Fruit fly (Drosophila melanogaster) whole organism, adult: Measurements from ENCODE around the gene Pomp.

Experiments used
- CG11617 ChIP-seq: fragments of 200-800 bp; sonication (Bioruptor generic); optimal IDR thresholded peaks from 2 replicates; lab custom pipeline; 2017; ENCODE audit warnings: mild to moderate bottlenecking, missing biosample characterization, missing genetic modification reagents, missing genetic modification characterization
- CG12768 ChIP-seq: fragments of 200-800 bp; sonication (Bioruptor generic); optimal IDR thresholded peaks from 2 replicates; lab custom pipeline; 2017; ENCODE audit warnings: missing biosample characterization, missing genetic modification characterization, mild to moderate bottlenecking, moderate library complexity, missing genetic modification reagents
- CG14711 ChIP-seq: fragments of 200-800 bp; sonication (Bioruptor generic); optimal IDR thresholded peaks from 2 replicates; lab custom pipeline; 2018; ENCODE audit warnings: missing biosample characterization, mild to moderate bottlenecking, missing genetic modification characterization, moderate library complexity
- CG1620 ChIP-seq: fragments of 200-800 bp; sonication (Bioruptor generic); optimal IDR thresholded peaks from 2 replicates; lab custom pipeline; 2016; ENCODE audit warnings: missing biosample characterization, missing genetic modification characterization
- CG33017 ChIP-seq: fragments of 200-800 bp; sonication (Bioruptor generic); optimal IDR thresholded peaks from 2 replicates; lab custom pipeline; 2018; ENCODE audit warnings: missing biosample characterization, mild to moderate bottlenecking, missing genetic modification characterization, moderate library complexity
- CG5204 ChIP-seq: fragments of 200-800 bp; sonication (Bioruptor generic); optimal IDR thresholded peaks from 2 replicates; lab custom pipeline; 2016; ENCODE audit warnings: missing biosample characterization, missing genetic modification characterization
- CG7045 ChIP-seq: fragments of 200-800 bp; sonication (Bioruptor generic); optimal IDR thresholded peaks from 2 replicates; lab custom pipeline; 2017; ENCODE audit warnings: missing biosample characterization, mild to moderate bottlenecking, missing genetic modification characterization
- CG7101 ChIP-seq: fragments of 200-800 bp; sonication (Bioruptor generic); optimal IDR thresholded peaks from 2 replicates; lab custom pipeline; 2018; ENCODE audit warnings: missing biosample characterization, mild to moderate bottlenecking, missing genetic modification characterization, moderate library complexity
- Clk ChIP-seq: fragments of 200-800 bp; sonication (Bioruptor generic); optimal IDR thresholded peaks from 2 replicates; lab custom pipeline; 2017; ENCODE audit warnings: missing biosample characterization, missing genetic modification characterization
- Crg-1 ChIP-seq: fragments of 200-800 bp; sonication (Bioruptor generic); optimal IDR thresholded peaks from 2 replicates; lab custom pipeline; 2016; ENCODE audit warnings: missing biosample characterization, missing genetic modification characterization
- Hr96 ChIP-seq: fragments of 200-800 bp; sonication (Bioruptor generic); optimal IDR thresholded peaks from 2 replicates; lab custom pipeline; 2016; ENCODE audit warnings: missing biosample characterization, missing genetic modification characterization
- Mnt ChIP-seq: fragments of 200-800 bp; sonication (Bioruptor generic); optimal IDR thresholded peaks from 2 replicates; lab custom pipeline; 2016; ENCODE audit warnings: missing biosample characterization, mild to moderate bottlenecking, missing genetic modification characterization
- bab1 ChIP-seq: fragments of 200-800 bp; sonication (Bioruptor generic); optimal IDR thresholded peaks from 3 replicates; lab custom pipeline; 2019; ENCODE audit warnings: missing biosample characterization, mild to moderate bottlenecking, missing genetic modification characterization, moderate library complexity
- cic ChIP-seq: fragments of 200-800 bp; sonication (Bioruptor generic); optimal IDR thresholded peaks from 2 replicates; lab custom pipeline; 2017; ENCODE audit warnings: missing biosample characterization, mild to moderate bottlenecking, missing genetic modification characterization, moderate library complexity
- cnc ChIP-seq, 2 experiments: fragments of >200 bp; optimal IDR thresholded peaks; 2 replicates each; lab custom pipeline; 2017
- kay ChIP-seq: fragments of 200-800 bp; sonication (Bioruptor generic); peaks from one replicate; lab custom pipeline; 2016; ENCODE audit warnings: missing biosample characterization, missing genetic modification characterization, borderline replicate concordance
- ovo ChIP-seq: fragments of 200-800 bp; sonication (Bioruptor generic); optimal IDR thresholded peaks from 2 replicates; lab custom pipeline; 2016; ENCODE audit warnings: missing biosample characterization, missing genetic modification characterization
- pad ChIP-seq: fragments of 200-800 bp; sonication (Bioruptor generic); optimal IDR thresholded peaks from 3 replicates; lab custom pipeline; 2017; ENCODE audit warnings: missing biosample characterization, missing genetic modification characterization, mild to moderate bottlenecking, moderate library complexity, missing genetic modification reagents
- tj ChIP-seq: fragments of 200-800 bp; sonication (Bioruptor generic); optimal IDR thresholded peaks from 3 replicates; lab custom pipeline; 2017; ENCODE audit warnings: missing biosample characterization, mild to moderate bottlenecking, missing genetic modification characterization, moderate library complexity
- toe ChIP-seq: fragments of 200-800 bp; sonication (Bioruptor generic); optimal IDR thresholded peaks from 2 replicates; lab custom pipeline; 2016; ENCODE audit warnings: missing biosample characterization, missing genetic modification characterization

Gene Pomp

dm6 chr2L:20799991-20800897, 12.8 kb downstream of the Pomp start:
- no peak for TF ChIP-seq CG7045 (GFP tag; lab: Kevin White, UChicago)
- TF ChIP-seq pad (GFP tag; lab: Kevin White, UChicago): peak; percentile 97
- peak; percentile 46 for TF ChIP-seq tj
- peak; percentile 4 for TF ChIP-seq ovo (GFP tag; lab: Kevin White, UChicago)
- TF ChIP-seq CG7101 (tag; lab: Kevin White, UChicago): no peak
- TF ChIP-seq CG33017 (tag; lab: Kevin White, UChicago): peak; percentile 3
- TF ChIP-seq CG12768 (GFP tag; lab: Kevin White, UChicago): no peak
- peak; percentile 7 for TF ChIP-seq CG14711
- no peak for TF ChIP-seq toe

dm6 chr2L:20801801-20802200, 14.3 kb downstream of the Pomp start:
- no peak for TF ChIP-seq pad (GFP tag; lab: Kevin White, UChicago)
- no peak for TF ChIP-seq cic (GFP tag; lab: Kevin White, UChicago)
- no peak for TF ChIP-seq CG11617 (GFP tag; lab: Kevin White, UChicago)
- TF ChIP-seq CG12768 (GFP tag; lab: Kevin White, UChicago): no peak
- TF ChIP-seq CG5204 (GFP tag; lab: Kevin White, UChicago): no peak
- TF ChIP-seq CG33017 (tag; lab: Kevin White, UChicago): no peak
- no peak for TF ChIP-seq cnc (optimal IDR thresholded peaks at IDR 0.05; lab: Kevin White, UChicago)
- no peak for TF ChIP-seq ovo (GFP tag; lab: Kevin White, UChicago)

- TF ChIP-seq cic (GFP tag; lab: Kevin White, UChicago) (no peak), Crg-1 (GFP tag; lab: Kevin White, UChicago) (no peak), ovo (GFP tag; lab: Kevin White, UChicago) (no peak), pad (GFP tag; lab: Kevin White, UChicago) (no peak), CG11617 (GFP tag; lab: Kevin White, UChicago) (no peak), Hr96 (GFP tag; lab: Kevin White, UChicago) (no peak), bab1 (GFP tag; lab: Kevin White, UChicago) (no peak), cnc (optimal IDR thresholded peaks at IDR 0.05; lab: Kevin White, UChicago) (no peak), Mnt (GFP tag; lab: Kevin White, UChicago) (no peak)
Observed at dm6 chr2L:20802204-20802603, 14.7 kb downstream of the Pomp start.

DNA sequence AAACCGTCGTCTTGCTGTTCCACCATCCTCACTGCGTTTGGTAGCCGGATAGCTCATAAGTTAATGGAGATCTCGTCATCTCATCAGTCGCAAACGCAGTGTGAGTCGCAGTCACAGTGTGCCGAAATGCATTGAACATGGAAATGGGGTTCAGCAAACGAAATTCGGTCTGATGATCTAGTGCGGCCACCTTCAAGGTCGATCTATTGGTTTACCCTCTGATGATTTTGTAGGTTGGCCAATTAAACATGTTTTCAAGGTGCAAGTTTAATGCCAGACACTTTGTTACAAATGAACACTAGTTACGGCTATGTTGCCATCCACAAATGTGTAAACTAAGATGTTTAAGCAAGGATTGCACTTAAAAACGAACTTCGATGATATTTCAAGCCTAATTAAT, 15.4 kb downstream of the Pomp start:
- TF ChIP-seq cnc (optimal IDR thresholded peaks at IDR 0.05; lab: Kevin White, UChicago) (no peak), ovo (GFP tag; lab: Kevin White, UChicago) (no peak), CG5204 (GFP tag; lab: Kevin White, UChicago) (no peak), CG33017 (tag; lab: Kevin White, UChicago) (no peak)

dm6 chr2L:20803733-20804164, 16.3 kb downstream of the Pomp start:
- TF ChIP-seq CG7045 (GFP tag; lab: Kevin White, UChicago) (no peak), CG7101 (tag; lab: Kevin White, UChicago) (no peak), pad (GFP tag; lab: Kevin White, UChicago) (no peak)

- TF ChIP-seq CG7045 (GFP tag; lab: Kevin White, UChicago): peak; percentile 45
- peak; percentile 20 for TF ChIP-seq Mnt (GFP tag; lab: Kevin White, UChicago)
- peak; percentile 82 for TF ChIP-seq CG7101 (tag; lab: Kevin White, UChicago)
- TF ChIP-seq kay (GFP tag; lab: Kevin White, UChicago): peak; percentile 70
- TF ChIP-seq CG5204 (GFP tag; lab: Kevin White, UChicago): peak; percentile 64
- peak; percentile 72 for TF ChIP-seq CG33017 (tag; lab: Kevin White, UChicago)
- no peak for TF ChIP-seq toe
- TF ChIP-seq cic (GFP tag; lab: Kevin White, UChicago): no peak
- TF ChIP-seq CG11617 (GFP tag; lab: Kevin White, UChicago): peak; percentile 75
- peak; percentile 91 for TF ChIP-seq bab1 (GFP tag; lab: Kevin White, UChicago)
- TF ChIP-seq Clk (GFP tag; lab: Kevin White, UChicago): no peak
- no peak for TF ChIP-seq Hr96 (GFP tag; lab: Kevin White, UChicago)
- peak; percentile 93 for TF ChIP-seq tj
- TF ChIP-seq cnc (optimal IDR thresholded peaks at IDR 0.05; lab: Kevin White, UChicago): no peak
- peak; percentile 73 for TF ChIP-seq CG12768 (GFP tag; lab: Kevin White, UChicago)
- TF ChIP-seq Crg-1 (GFP tag; lab: Kevin White, UChicago): peak; percentile 51
- peak; percentile 81 for TF ChIP-seq CG14711
- peak; percentile 32 for TF ChIP-seq CG1620 (GFP tag; lab: Kevin White, UChicago)
- TF ChIP-seq ovo (GFP tag; lab: Kevin White, UChicago): no peak
- TF ChIP-seq pad (GFP tag; lab: Kevin White, UChicago): peak; percentile 64
Observed at dm6 chr2L:20805624-20806339, 18.3 kb downstream of the Pomp start.
